Fruit fly (Drosophila melanogaster) whole organism, embryonic: ENCODE measurements around the gene CG33267.

ENCODE experiments used
- Abd-B ChIP-seq: fragments of 200-800 bp; sonication (Bioruptor generic); optimal IDR thresholded peaks from 2 replicates; lab custom pipeline; 2018; ENCODE audit warnings: missing biosample characterization, mild to moderate bottlenecking, missing genetic modification characterization, moderate library complexity
- CG11695 ChIP-seq: fragments of 200-800 bp; sonication (Bioruptor generic); IDR thresholded peaks from 3 replicates; pipeline ENCODE4 v1.3.6; 2022; ENCODE audit warnings: missing biosample characterization, missing genetic modification characterization
- CG12299 ChIP-seq: fragments of 200-800 bp; sonication (Bioruptor generic); optimal IDR thresholded peaks from 2 replicates; lab custom pipeline; 2018; ENCODE audit warnings: missing biosample characterization, mild to moderate bottlenecking, missing genetic modification characterization
- CG3065 ChIP-seq: fragments of 200-800 bp; sonication (Bioruptor generic); optimal IDR thresholded peaks from 2 replicates; lab custom pipeline; 2016; ENCODE audit warnings: missing biosample characterization, missing genetic modification characterization
- CG33213 ChIP-seq: fragments of 200-800 bp; sonication (Bioruptor generic); optimal IDR thresholded peaks from 3 replicates; lab custom pipeline; 2016; ENCODE audit warnings: missing biosample characterization, missing genetic modification characterization
- CG4424 ChIP-seq: fragments of 200-800 bp; sonication (Bioruptor generic); optimal IDR thresholded peaks from 3 replicates; lab custom pipeline; 2016; ENCODE audit warnings: missing biosample characterization, missing genetic modification characterization
- CG4730 ChIP-seq: fragments of 200-800 bp; sonication (Bioruptor generic); IDR thresholded peaks from 2 replicates; pipeline ENCODE4 v1.3.6; 2022; ENCODE audit warnings: missing biosample characterization, missing genetic modification characterization
- CG4854 ChIP-seq: fragments of 200-800 bp; sonication (Bioruptor generic); optimal IDR thresholded peaks from 2 replicates; lab custom pipeline; 2016; ENCODE audit warnings: missing biosample characterization, missing genetic modification characterization, inconsistent platforms
- CG6854 ChIP-seq: fragments of 200-800 bp; sonication (Bioruptor generic); optimal IDR thresholded peaks from 3 replicates; lab custom pipeline; 2017; ENCODE audit warnings: missing biosample characterization, mild to moderate bottlenecking, missing genetic modification characterization
- CG7271 ChIP-seq: fragments of 200-800 bp; sonication (Bioruptor generic); optimal IDR thresholded peaks from 2 replicates; lab custom pipeline; 2018; ENCODE audit warnings: missing biosample characterization, mild to moderate bottlenecking, missing genetic modification characterization, moderate library complexity
- CG7556 ChIP-seq: fragments of 200-800 bp; sonication (Bioruptor generic); optimal IDR thresholded peaks from 2 replicates; lab custom pipeline; 2017; ENCODE audit warnings: missing biosample characterization, mild to moderate bottlenecking, missing genetic modification characterization
- CG7928 ChIP-seq: fragments of 200-800 bp; sonication (Bioruptor generic); optimal IDR thresholded peaks from 2 replicates; lab custom pipeline; 2017; ENCODE audit warnings: missing biosample characterization, mild to moderate bottlenecking, missing genetic modification characterization
- CG8290 ChIP-seq, 3 experiments: fragments of 200-800 bp; sonication (Bioruptor generic); optimal IDR thresholded peaks; 2 replicates each; lab custom pipeline; 2016 to 2019; ENCODE audit warnings: missing biosample characterization in 3 of 3, missing genetic modification characterization in 3 of 3, mild to moderate bottlenecking in 2 of 3, moderate library complexity in 1 of 3
- CG9609 ChIP-seq: fragments of 200-800 bp; sonication (Bioruptor generic); optimal IDR thresholded peaks from 3 replicates; lab custom pipeline; 2016; ENCODE audit warnings: missing biosample characterization, missing genetic modification characterization
- CG9727 ChIP-seq: fragments of 200-800 bp; sonication (Bioruptor generic); optimal IDR thresholded peaks from 3 replicates; lab custom pipeline; 2017; ENCODE audit warnings: missing biosample characterization, mild to moderate bottlenecking, missing genetic modification characterization
- Chrac-16 ChIP-seq: fragments of 200-800 bp; sonication (Bioruptor generic); optimal IDR thresholded peaks from 3 replicates; lab custom pipeline; 2016; ENCODE audit warnings: missing biosample characterization, missing genetic modification characterization
- D19B ChIP-seq: fragments of 200-800 bp; sonication (Bioruptor generic); optimal IDR thresholded peaks from 2 replicates; lab custom pipeline; 2017; ENCODE audit warnings: missing biosample characterization, mild to moderate bottlenecking, missing genetic modification characterization
- Deaf1 ChIP-seq: fragments of 200-800 bp; optimal IDR thresholded peaks from 3 replicates; lab custom pipeline; 2019; ENCODE audit warnings: missing biosample characterization, mild to moderate bottlenecking, missing genetic modification characterization, moderate library complexity
- Dfd ChIP-seq, 2 experiments: fragments of >200 bp; optimal IDR thresholded peaks; 2 replicates each; lab custom pipeline; 2017; ENCODE audit warnings: missing biosample characterization in 2 of 2, missing genetic modification characterization in 2 of 2
- Dip2 ChIP-seq: fragments of 200-800 bp; sonication (Bioruptor generic); IDR thresholded peaks from 2 replicates; pipeline ENCODE4 v1.3.6; 2022; ENCODE audit warnings: missing biosample characterization, missing genetic modification characterization
- Eip74EF ChIP-seq, 2 experiments: fragments of 200-800 bp in 1 of 2; fragments of >200 bp in 1 of 2; sonication (Bioruptor generic) in 1 of 2; optimal IDR thresholded peaks; 2 replicates each; lab custom pipeline; 2017 to 2019; ENCODE audit warnings: missing biosample characterization in 2 of 2, missing genetic modification characterization in 2 of 2, mild to moderate bottlenecking in 1 of 2, moderate library complexity in 1 of 2
- Elba2 ChIP-seq: fragments of 200-800 bp; sonication (Bioruptor generic); optimal IDR thresholded peaks from 3 replicates; lab custom pipeline; 2016; ENCODE audit warnings: missing biosample characterization, missing genetic modification characterization
- HLH3B ChIP-seq: fragments of 200-800 bp; sonication (Bioruptor generic); IDR thresholded peaks from 2 replicates; pipeline ENCODE4 v1.3.6; 2022; ENCODE audit warnings: missing biosample characterization, missing genetic modification characterization
- HmgD ChIP-seq: fragments of 200-800 bp; sonication (Bioruptor generic); optimal IDR thresholded peaks from 3 replicates; lab custom pipeline; 2016; ENCODE audit warnings: missing biosample characterization, missing genetic modification characterization
- Hmx ChIP-seq: fragments of 200-800 bp; sonication (Bioruptor generic); optimal IDR thresholded peaks from 2 replicates; lab custom pipeline; 2016; ENCODE audit warnings: missing biosample characterization, missing genetic modification characterization
- Jarid2 ChIP-seq: fragments of 200-800 bp; sonication (Bioruptor generic); optimal IDR thresholded peaks from 3 replicates; lab custom pipeline; 2017; ENCODE audit warnings: mild to moderate bottlenecking, missing biosample characterization, missing genetic modification reagents, missing genetic modification characterization
- Lim3 ChIP-seq: fragments of 200-800 bp; sonication (Bioruptor generic); IDR thresholded peaks from 2 replicates; pipeline ENCODE4 v1.3.6; 2022; ENCODE audit warnings: missing biosample characterization, missing genetic modification characterization
- Mad ChIP-seq: fragments of 200-800 bp; sonication (Bioruptor generic); optimal IDR thresholded peaks from 2 replicates; lab custom pipeline; 2016; ENCODE audit warnings: missing biosample characterization, missing genetic modification characterization
- Mes4 ChIP-seq: fragments of 200-800 bp; sonication (Bioruptor generic); optimal IDR thresholded peaks from 2 replicates; lab custom pipeline; 2016; ENCODE audit warnings: missing biosample characterization, missing genetic modification characterization
- Optix ChIP-seq: fragments of 200-800 bp; sonication (Bioruptor generic); IDR thresholded peaks from 3 replicates; pipeline ENCODE4 v1.3.6; 2022; ENCODE audit warnings: missing biosample characterization, missing genetic modification characterization
- PHDP ChIP-seq: fragments of 200-800 bp; sonication (Bioruptor generic); optimal IDR thresholded peaks from 3 replicates; lab custom pipeline; 2018; ENCODE audit warnings: missing biosample characterization, mild to moderate bottlenecking, missing genetic modification characterization, moderate library complexity
- Ravus ChIP-seq: fragments of 200-800 bp; sonication (Bioruptor generic); IDR thresholded peaks from 2 replicates; pipeline ENCODE4 v1.3.6; 2022; ENCODE audit warnings: missing biosample characterization, missing genetic modification characterization
- Rx ChIP-seq: fragments of 200-800 bp; sonication (Bioruptor generic); IDR thresholded peaks from 2 replicates; pipeline ENCODE4 v1.3.6; 2022; ENCODE audit warnings: missing biosample characterization, missing genetic modification characterization
- Xbp1 ChIP-seq: fragments of 200-800 bp; sonication (Bioruptor generic); optimal IDR thresholded peaks from 3 replicates; lab custom pipeline; 2016; ENCODE audit warnings: missing biosample characterization, mild to moderate bottlenecking, missing genetic modification characterization
- br ChIP-seq: fragments of >200 bp; optimal IDR thresholded peaks from 2 replicates; lab custom pipeline; 2017
- cad ChIP-seq: fragments of >200 bp; optimal IDR thresholded peaks from 2 replicates; lab custom pipeline; 2017; ENCODE audit warnings: missing biosample characterization, missing genetic modification characterization
- chn ChIP-seq: fragments of 200-800 bp; sonication (Bioruptor generic); optimal IDR thresholded peaks from 2 replicates; lab custom pipeline; 2016; ENCODE audit warnings: missing biosample characterization, missing genetic modification characterization
- danr ChIP-seq: fragments of 200-800 bp; sonication (Bioruptor generic); IDR thresholded peaks from 2 replicates; pipeline ENCODE4 v1.3.6; 2022; ENCODE audit warnings: missing biosample characterization, missing genetic modification characterization
- dmrt11E ChIP-seq: fragments of 200-800 bp; sonication (Bioruptor generic); optimal IDR thresholded peaks from 3 replicates; lab custom pipeline; 2018; ENCODE audit warnings: missing biosample characterization, mild to moderate bottlenecking, missing genetic modification characterization, moderate library complexity
- fd102C ChIP-seq: fragments of 200-800 bp; sonication (Bioruptor generic); optimal IDR thresholded peaks from 2 replicates; lab custom pipeline; 2018; ENCODE audit warnings: missing biosample characterization, mild to moderate bottlenecking, missing genetic modification characterization, moderate library complexity
- jing ChIP-seq: fragments of 200-800 bp; sonication (Bioruptor generic); optimal IDR thresholded peaks from 2 replicates; lab custom pipeline; 2018; ENCODE audit warnings: missing biosample characterization, mild to moderate bottlenecking, missing genetic modification characterization
- jumu ChIP-seq: fragments of 200-800 bp; sonication (Bioruptor generic); optimal IDR thresholded peaks from 3 replicates; lab custom pipeline; 2016; ENCODE audit warnings: missing biosample characterization, missing genetic modification characterization
- maf-S ChIP-seq: fragments of 200-800 bp; sonication (Bioruptor generic); optimal IDR thresholded peaks from 2 replicates; lab custom pipeline; 2016; ENCODE audit warnings: missing biosample characterization, missing genetic modification characterization
- mam ChIP-seq: fragments of 200-800 bp; sonication (Bioruptor generic); optimal IDR thresholded peaks from 3 replicates; lab custom pipeline; 2016; ENCODE audit warnings: missing biosample characterization, missing genetic modification characterization
- rib ChIP-seq: fragments of 200-800 bp; sonication (Bioruptor generic); IDR thresholded peaks from 2 replicates; pipeline ENCODE4 v1.3.6; 2022; ENCODE audit warnings: missing biosample characterization, missing genetic modification characterization
- slou ChIP-seq: fragments of 200-800 bp; sonication (Bioruptor generic); optimal IDR thresholded peaks from 3 replicates; lab custom pipeline; 2016; ENCODE audit warnings: missing biosample characterization, missing genetic modification characterization
- tx ChIP-seq: fragments of 200-800 bp; sonication (Bioruptor generic); optimal IDR thresholded peaks from 2 replicates; lab custom pipeline; 2016; ENCODE audit warnings: missing biosample characterization, missing genetic modification characterization
- unc-4 ChIP-seq: fragments of 200-800 bp; sonication (Bioruptor generic); IDR thresholded peaks from 2 replicates; pipeline ENCODE4 v1.3.6; 2022; ENCODE audit warnings: missing biosample characterization, missing genetic modification characterization; ENCODE audit not compliant: partially characterized antibody
- vvl ChIP-seq: fragments of 200-800 bp; sonication (Bioruptor generic); IDR thresholded peaks from 2 replicates; pipeline ENCODE4 v1.3.6; 2022; ENCODE audit warnings: missing biosample characterization, missing genetic modification characterization
- z ChIP-seq: fragments of 200-800 bp; sonication (Bioruptor generic); IDR thresholded peaks from 3 replicates; pipeline ENCODE4 v1.3.6; 2022; ENCODE audit warnings: missing biosample characterization, missing genetic modification characterization
- zfh1 ChIP-seq: fragments of 200-800 bp; sonication (Bioruptor generic); IDR thresholded peaks from 3 replicates; pipeline ENCODE4 v1.3.6; 2022; ENCODE audit warnings: missing biosample characterization, missing genetic modification characterization

Gene CG33267

dm6 chr3L:11552996-11553671 is 11.1 kb upstream of the CG33267 start (continued):
- TF ChIP-seq unc-4 (GFP tag; lab: Robert Waterston, UW) (peak; percentile 62), Chrac-16 (GFP tag; lab: Kevin White, UChicago) (no peak), CG7928 (GFP tag; lab: Kevin White, UChicago) (no peak), CG7271 (no peak), jing (GFP tag; lab: Kevin White, UChicago) (no peak), Optix (GFP tag; lab: Robert Waterston, UW) (0 out of 3 replicates have a peak, but pooled peaks have one; percentile 6), CG3065 (no peak), vvl (GFP tag; lab: Robert Waterston, UW) (peak; percentile 85; the same call in 1 of the 2 replicates), Deaf1 (peak; percentile 76), CG9609 (GFP tag; lab: Kevin White, UChicago) (no peak), Mad (GFP tag; lab: Kevin White, UChicago) (no peak), D19B (GFP tag; lab: Kevin White, UChicago) (no peak), Jarid2 (GFP tag; lab: Kevin White, UChicago) (peak; percentile 96), CG4730 (GFP tag; lab: Robert Waterston, UW) (no peak), Eip74EF (GFP tag; optimal IDR thresholded peaks at IDR 0.05; lab: Kevin White, UChicago) (peak in 1 of 2 experiments; percentile 67), CG4424 (GFP tag; lab: Kevin White, UChicago) (peak; percentile 100), CG12299 (tag; lab: Kevin White, UChicago) (no peak), fd102C (GFP tag; lab: Kevin White, UChicago) (no peak), zfh1 (GFP tag; lab: Robert Waterston, UW) (no peak), Hmx (GFP tag; lab: Kevin White, UChicago) (no peak), dmrt11E (tag; lab: Kevin White, UChicago) (no peak), slou (no peak), jumu (no peak), br (no peak), tx (GFP tag; lab: Kevin White, UChicago) (no peak), CG33213 (GFP tag; lab: Kevin White, UChicago) (no peak), maf-S (GFP tag; lab: Kevin White, UChicago) (no peak), Ravus (no peak), mam (no peak), PHDP (tag; lab: Kevin White, UChicago) (no peak), Dfd (GFP tag; optimal IDR thresholded peaks at IDR 0.05; lab: Kevin White, UChicago) (no peak), CG4854 (GFP tag; lab: Kevin White, UChicago) (no peak), Xbp1 (GFP tag; lab: Kevin White, UChicago) (peak; percentile 15), cad (no peak), Abd-B (GFP tag; lab: Kevin White, UChicago) (no peak), CG9727 (GFP tag; lab: Kevin White, UChicago) (peak; percentile 50), danr (no peak), z (GFP tag; lab: Robert Waterston, UW) (peak; percentile 71; the same call in 2 of the 3 replicates), Lim3 (GFP tag; lab: Robert Waterston, UW) (no peak), CG11695 (no peak), CG6854 (GFP tag; lab: Kevin White, UChicago) (peak; percentile 29), rib (GFP tag; lab: Robert Waterston, UW) (peak; percentile 82), Dip2 (GFP tag; lab: Robert Waterston, UW) (no peak), Elba2 (GFP tag; lab: Kevin White, UChicago) (no peak), CG8290 (GFP tag; optimal IDR thresholded peaks at IDR 0.05; lab: Kevin White, UChicago) (no peak), CG8290 (tag; optimal IDR thresholded peaks at IDR 0.05; lab: Kevin White, UChicago) (peak in 1 of 2 experiments; percentile 73), chn (GFP tag; lab: Kevin White, UChicago) (no peak), HmgD (GFP tag; lab: Kevin White, UChicago) (peak; percentile 20), CG7556 (GFP tag; lab: Kevin White, UChicago) (no peak), Rx (GFP tag; lab: Robert Waterston, UW) (no peak), Mes4 (GFP tag; lab: Kevin White, UChicago) (no peak), HLH3B (GFP tag; lab: Robert Waterston, UW) (0 out of 2 replicates have a peak, but pooled peaks have one; percentile 11)
